Worm (Caenorhabditis elegans) whole organism, mixed stage, embryonic: Measurements from ENCODE around the gene ZK512.8.

ENCODE experiments used
- blmp-1 ChIP-seq: fragments of 150-350 bp; optimal IDR thresholded peaks from 2 replicates; lab custom pipeline; 2014; ENCODE audit warnings: missing biosample characterization, missing genetic modification characterization
- ceh-39 ChIP-seq: fragments of 150-350 bp; optimal IDR thresholded peaks from 2 replicates; lab custom pipeline; 2014; ENCODE audit warnings: missing biosample characterization, missing genetic modification characterization
- elt-3 ChIP-seq: fragments of 150-350 bp; optimal IDR thresholded peaks from 2 replicates; lab custom pipeline; 2014; ENCODE audit warnings: missing biosample characterization, missing genetic modification characterization
- lsy-2 ChIP-seq: fragments of 150-350 bp; optimal IDR thresholded peaks from 2 replicates; lab custom pipeline; 2014; ENCODE audit warnings: missing biosample characterization, missing genetic modification characterization
- mep-1 ChIP-seq: fragments of 150-350 bp; optimal IDR thresholded peaks from 2 replicates; lab custom pipeline; 2017; ENCODE audit warnings: missing biosample characterization, missing genetic modification reagents, missing genetic modification characterization, inconsistent platforms
- nhr-237 ChIP-seq: fragments of 150-350 bp; optimal IDR thresholded peaks from 2 replicates; lab custom pipeline; 2014; ENCODE audit warnings: missing biosample characterization, missing genetic modification characterization
- nhr-76 ChIP-seq: sonication (generic microtip); optimal IDR thresholded peaks from 2 replicates; lab custom pipeline; 2017; ENCODE audit warnings: missing biosample characterization, missing genetic modification characterization
- unc-120 ChIP-seq: sonication (generic microtip); optimal IDR thresholded peaks from 2 replicates; lab custom pipeline; 2017; ENCODE audit warnings: missing genetic modification characterization, missing compliant biosample characterization; ENCODE audit not compliant: poor library complexity, severe bottlenecking

- TF ChIP-seq elt-3 (tag; lab: Kevin White, UChicago) (no peak), lsy-2 (tag; lab: Kevin White, UChicago) (no peak), ceh-39 (tag; lab: Kevin White, UChicago) (no peak), blmp-1 (tag; lab: Kevin White, UChicago) (no peak), mep-1 (tag; lab: Kevin White, UChicago) (no peak), nhr-237 (tag; lab: Kevin White, UChicago) (no peak), nhr-76 (no peak), unc-120 (tag; lab: Kevin White, UChicago) (no peak)
These were observed 32.0 kb downstream of the ZK512.8 start for ce11 chrIII:9177874-9178273.
